Fruit fly (Drosophila melanogaster): ENCODE measurements around the gene colt.

Gene colt

dm6 chr2L:2757930-2758556 is 11.8 kb downstream of the colt start (continued):
- TF ChIP-seq CG30020 (tag; optimal IDR thresholded peaks at IDR 0.05) (no peak), CG1602 (GFP tag; optimal IDR thresholded peaks at IDR 0.05) (no peak), Elba2 (GFP tag; optimal IDR thresholded peaks at IDR 0.05) (no peak), Lim3 (GFP tag; IDR thresholded peaks at IDR 0.05) (no peak), CG11398 (GFP tag; optimal IDR thresholded peaks at IDR 0.05) (no peak), NFAT (GFP tag; IDR thresholded peaks at IDR 0.05) (no peak; the same call in 1 of the 2 replicates), GATAe (GFP tag; conservative IDR thresholded peaks at IDR 0.05) (no peak), nau (GFP tag; optimal IDR thresholded peaks at IDR 0.05) (no peak), BtbVII (GFP tag; optimal IDR thresholded peaks at IDR 0.05) (no peak), fu2 (GFP tag; optimal IDR thresholded peaks at IDR 0.05) (no peak), Vsx1 (GFP tag; optimal IDR thresholded peaks at IDR 0.05) (no peak), NC2α (GFP tag; optimal IDR thresholded peaks at IDR 0.05) (no peak), sqz (GFP tag; optimal IDR thresholded peaks at IDR 0.05) (no peak), CG6254 (GFP tag; optimal IDR thresholded peaks at IDR 0.05) (no peak), Taf1 (GFP tag; IDR thresholded peaks at IDR 0.05) (no peak), CG34224 (GFP tag; IDR thresholded peaks at IDR 0.05; ENCODE audit: partially characterized antibody) (no peak), CG17829 (tag; optimal IDR thresholded peaks at IDR 0.05) (no peak), Dek (tag; optimal IDR thresholded peaks at IDR 0.05) (no peak), ato (GFP tag; IDR thresholded peaks at IDR 0.05; ENCODE audit: partially characterized antibody) (no peak), lola (GFP tag; optimal IDR thresholded peaks at IDR 0.05) (no peak), CG15269 (tag; optimal IDR thresholded peaks at IDR 0.05) (no peak), Sox100B (GFP tag; optimal IDR thresholded peaks at IDR 0.05) (no peak), Jarid2 (GFP tag; optimal IDR thresholded peaks at IDR 0.05) (no peak), dysf (GFP tag; IDR thresholded peaks at IDR 0.05) (no peak), seq (GFP tag; IDR thresholded peaks at IDR 0.05) (peak; percentile 16; the same call in 1 of the 2 replicates), HLH4C (GFP tag; IDR thresholded peaks at IDR 0.05; ENCODE audit: partially characterized antibody) (no peak), CG11504 (tag; optimal IDR thresholded peaks at IDR 0.05) (no peak), sob (GFP tag; IDR thresholded peaks at IDR 0.05) (no peak), CG10147 (GFP tag; optimal IDR thresholded peaks at IDR 0.05) (no peak), CG2875 (GFP tag; optimal IDR thresholded peaks at IDR 0.05) (no peak), CG2120 (GFP tag; optimal IDR thresholded peaks at IDR 0.05) (no peak), CG14014 (GFP tag; IDR thresholded peaks at IDR 0.05) (no peak), insv (GFP tag; optimal IDR thresholded peaks at IDR 0.05) (no peak), croc (GFP tag; conservative IDR thresholded peaks at IDR 0.05) (no peak), Gsc (GFP tag; IDR thresholded peaks at IDR 0.05) (no peak), shn (GFP tag; optimal IDR thresholded peaks at IDR 0.05) (no peak), bowl (GFP tag; IDR thresholded peaks at IDR 0.05) (no peak), Rfx (GFP tag; IDR thresholded peaks at IDR 0.05) (0 out of 2 replicates have a peak, but pooled peaks have one; percentile 29), maf-S (GFP tag; optimal IDR thresholded peaks at IDR 0.05) (no peak), Meics (GFP tag; optimal IDR thresholded peaks at IDR 0.05) (no peak), Blimp-1 (GFP tag; optimal IDR thresholded peaks at IDR 0.05) (no peak), CG7987 (GFP tag; optimal IDR thresholded peaks at IDR 0.05) (no peak), ci (GFP tag; IDR thresholded peaks at IDR 0.05) (peak; percentile 21; the same call in 1 of the 3 replicates), CG15073 (GFP tag; optimal IDR thresholded peaks at IDR 0.05) (no peak), fd96Cb (tag; optimal IDR thresholded peaks at IDR 0.05) (no peak), dati (GFP tag; IDR thresholded peaks at IDR 0.05) (no peak), CG17328 (GFP tag; IDR thresholded peaks at IDR 0.05) (no peak), wor (GFP tag; IDR thresholded peaks at IDR 0.05) (no peak), hb (GFP tag; IDR thresholded peaks at IDR 0.05; ENCODE audit: partially characterized antibody) (no peak), yki (optimal IDR thresholded peaks at IDR 0.05) (no peak), Rx (GFP tag; IDR thresholded peaks at IDR 0.05) (no peak)
